Worm (Caenorhabditis elegans) whole organism, mixed stage, embryonic: ENCODE results near the gene F08F8.9.

Experiments
- mep-1 ChIP-seq: fragments of 150-350 bp; optimal IDR thresholded peaks from 2 replicates; lab custom pipeline; 2017; ENCODE audit warnings: missing biosample characterization, missing genetic modification reagents, missing genetic modification characterization, inconsistent platforms
- nhr-12 ChIP-seq: fragments of 150-350 bp; optimal IDR thresholded peaks from 2 replicates; lab custom pipeline; 2014; ENCODE audit warnings: missing biosample characterization, missing genetic modification characterization

DNA sequence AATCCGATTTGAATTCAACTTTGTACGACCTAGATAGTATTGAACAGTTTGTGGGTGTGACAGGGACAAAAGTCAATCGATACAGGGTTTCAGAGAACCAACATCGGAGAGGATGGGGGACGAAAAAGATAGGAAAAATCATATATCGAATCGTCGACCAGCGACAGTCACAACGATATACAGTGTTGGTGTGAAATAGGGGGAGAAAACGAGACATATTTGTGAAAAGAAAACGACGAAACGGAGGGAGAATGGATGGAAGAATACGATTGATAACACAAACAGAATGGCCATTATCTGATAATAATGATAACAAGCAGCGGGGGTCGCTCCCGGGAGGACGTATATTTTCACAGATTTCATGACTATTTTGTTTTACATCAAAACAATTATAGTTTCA is 21.7 kb upstream of the F08F8.9 start:
- TF ChIP-seq nhr-12 (tag; lab: Kevin White, UChicago) = no peak
- TF ChIP-seq mep-1 (tag; lab: Kevin White, UChicago) = no peak
